Worm (Caenorhabditis elegans): ENCODE data around the gene meg-2.

Gene meg-2

ce11 chrX:13950620-13951152 lies 24.8 kb upstream of the meg-2 start:
- TF ChIP-seq ham-2 (GFP tag; optimal IDR thresholded peaks at IDR 0.05), result peak; percentile 98
- peak; percentile 11 for TF ChIP-seq mls-2 (tag; optimal IDR thresholded peaks at IDR 0.05)
- TF ChIP-seq ztf-11 (tag; optimal IDR thresholded peaks at IDR 0.05), result peak; percentile 22
- TF ChIP-seq sptf-1 (tag; optimal IDR thresholded peaks at IDR 0.05), result peak; percentile 25
- TF ChIP-seq elt-1 (tag; optimal IDR thresholded peaks at IDR 0.05; ENCODE audit: borderline replicate concordance, insufficient read depth), result no peak
- TF ChIP-seq bed-3 (GFP tag; optimal IDR thresholded peaks at IDR 0.05), result no peak
- TF ChIP-seq nhr-237 (tag; optimal IDR thresholded peaks at IDR 0.05), result peak; percentile 29
- peak; percentile 12 for TF ChIP-seq drap-1 (GFP tag; optimal IDR thresholded peaks at IDR 0.05)
- no peak for TF ChIP-seq M03D4.4 (tag; optimal IDR thresholded peaks at IDR 0.05)
- no peak for TF ChIP-seq unc-39 (tag; optimal IDR thresholded peaks at IDR 0.05)
- TF ChIP-seq sem-2 (GFP tag; optimal IDR thresholded peaks at IDR 0.05), result no peak
- TF ChIP-seq blmp-1 (tag; optimal IDR thresholded peaks at IDR 0.05), result no peak
- TF ChIP-seq unc-62 (GFP tag; optimal IDR thresholded peaks at IDR 0.05), result peak; percentile 30
- TF ChIP-seq mep-1 (tag; optimal IDR thresholded peaks at IDR 0.05), result peak; percentile 21
- TF ChIP-seq flh-1 (GFP tag; optimal IDR thresholded peaks at IDR 0.05), result no peak
- TF ChIP-seq tbx-8 (GFP tag; optimal IDR thresholded peaks at IDR 0.05), result no peak
- TF ChIP-seq nhr-2 (tag; optimal IDR thresholded peaks at IDR 0.05), result no peak
- TF ChIP-seq ceh-83 (GFP tag; optimal IDR thresholded peaks at IDR 0.05), result no peak
- peak; percentile 3 for TF ChIP-seq lin-13 (tag; optimal IDR thresholded peaks at IDR 0.05)
- peak; percentile 32 for TF ChIP-seq pha-4 (tag; optimal IDR thresholded peaks at IDR 0.05)
- peak; percentile 42 for TF ChIP-seq cnd-1 (tag; optimal IDR thresholded peaks at IDR 0.05)
- peak; percentile 23 for TF ChIP-seq ceh-39 (tag; optimal IDR thresholded peaks at IDR 0.05)
- TF ChIP-seq hlh-1 (tag; optimal IDR thresholded peaks at IDR 0.05), result peak; percentile 87
- peak; percentile 86 for TF ChIP-seq unc-120 (tag; optimal IDR thresholded peaks at IDR 0.05; ENCODE audit: poor library complexity, severe bottlenecking)

ce11 chrX:13948810-13949209 lies 22.9 kb upstream of the meg-2 start, which contains the start of gene alg-1:
alg-1 (plus strand) TSS chrX:13949110.
- TF ChIP-seq blmp-1 (tag; optimal IDR thresholded peaks at IDR 0.05) (no peak), ham-2 (GFP tag; optimal IDR thresholded peaks at IDR 0.05) (no peak), mab-5 (tag; optimal IDR thresholded peaks at IDR 0.05) (no peak), lsy-2 (tag; optimal IDR thresholded peaks at IDR 0.05) (no peak), zip-8 (tag; optimal IDR thresholded peaks at IDR 0.05) (no peak)

ce11 chrX:13948167-13948566 lies 22.2 kb upstream of the meg-2 start:
- TF ChIP-seq lin-32 (GFP tag; optimal IDR thresholded peaks at IDR 0.05) (peak; percentile 50), zip-8 (tag; optimal IDR thresholded peaks at IDR 0.05) (no peak), hlh-1 (tag; optimal IDR thresholded peaks at IDR 0.05) (peak; percentile 35), drap-1 (GFP tag; optimal IDR thresholded peaks at IDR 0.05) (peak; percentile 46), ztf-11 (tag; optimal IDR thresholded peaks at IDR 0.05) (no peak), ces-1 (GFP tag; optimal IDR thresholded peaks at IDR 0.05) (peak; percentile 3), ceh-43 (GFP tag; optimal IDR thresholded peaks at IDR 0.05) (no peak), ceh-39 (tag; optimal IDR thresholded peaks at IDR 0.05) (no peak), sptf-1 (tag; optimal IDR thresholded peaks at IDR 0.05) (peak; percentile 38), blmp-1 (tag; optimal IDR thresholded peaks at IDR 0.05) (no peak), pha-4 (tag; optimal IDR thresholded peaks at IDR 0.05) (peak; percentile 30), nhr-12 (tag; optimal IDR thresholded peaks at IDR 0.05) (no peak), cnd-1 (tag; optimal IDR thresholded peaks at IDR 0.05) (peak; percentile 82), snpc-4 (tag; optimal IDR thresholded peaks at IDR 0.05) (no peak), nhr-76 (tag; optimal IDR thresholded peaks at IDR 0.05) (no peak), M03D4.4 (tag; optimal IDR thresholded peaks at IDR 0.05) (no peak), unc-120 (tag; optimal IDR thresholded peaks at IDR 0.05; ENCODE audit: poor library complexity, severe bottlenecking) (peak; percentile 49), tbx-8 (GFP tag; optimal IDR thresholded peaks at IDR 0.05) (no peak), unc-62 (GFP tag; optimal IDR thresholded peaks at IDR 0.05) (no peak), mab-5 (tag; optimal IDR thresholded peaks at IDR 0.05) (no peak), nhr-28 (tag; optimal IDR thresholded peaks at IDR 0.05) (no peak), mls-2 (tag; optimal IDR thresholded peaks at IDR 0.05) (peak; percentile 54), lin-13 (tag; optimal IDR thresholded peaks at IDR 0.05) (peak; percentile 36), nhr-2 (tag; optimal IDR thresholded peaks at IDR 0.05) (peak; percentile 42), ceh-83 (GFP tag; optimal IDR thresholded peaks at IDR 0.05) (no peak)
